Fruit fly (Drosophila melanogaster) whole organism, adult: ENCODE data around the gene Phlpp.

Experiments
- CG33017 ChIP-seq: fragments of 200-800 bp; sonication (Bioruptor generic); optimal IDR thresholded peaks from 2 replicates; lab custom pipeline; 2018; ENCODE audit warnings: missing biosample characterization, mild to moderate bottlenecking, missing genetic modification characterization, moderate library complexity
- CG7045 ChIP-seq: fragments of 200-800 bp; sonication (Bioruptor generic); optimal IDR thresholded peaks from 2 replicates; lab custom pipeline; 2017; ENCODE audit warnings: missing biosample characterization, mild to moderate bottlenecking, missing genetic modification characterization
- bab1 ChIP-seq: fragments of 200-800 bp; sonication (Bioruptor generic); optimal IDR thresholded peaks from 3 replicates; lab custom pipeline; 2019; ENCODE audit warnings: missing biosample characterization, mild to moderate bottlenecking, missing genetic modification characterization, moderate library complexity
- toe ChIP-seq: fragments of 200-800 bp; sonication (Bioruptor generic); optimal IDR thresholded peaks from 2 replicates; lab custom pipeline; 2016; ENCODE audit warnings: missing biosample characterization, missing genetic modification characterization

DNA sequence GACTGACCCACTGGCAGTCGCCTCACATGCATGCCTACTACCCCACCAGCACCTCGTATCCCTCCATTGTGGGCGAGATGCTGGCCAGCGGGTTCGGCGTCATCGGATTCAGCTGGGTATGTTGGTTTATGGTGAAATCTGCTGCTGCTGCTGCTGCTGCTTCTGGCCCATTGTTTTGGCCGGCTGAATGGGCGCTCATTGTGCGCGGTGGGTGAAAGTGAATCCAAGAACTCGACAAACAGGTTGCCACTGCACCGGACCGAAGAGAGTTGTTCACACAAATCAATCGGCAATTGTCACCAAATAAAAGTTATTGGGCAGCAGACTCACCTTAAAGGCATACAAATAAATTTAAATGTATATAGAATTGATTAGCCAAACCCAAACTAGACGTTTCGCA, 53.3 kb downstream of the Phlpp start:
- TF ChIP-seq CG7045 (GFP tag; lab: Kevin White, UChicago): no peak
- TF ChIP-seq CG33017 (tag; lab: Kevin White, UChicago): no peak
- no peak for TF ChIP-seq toe (GFP tag; lab: Kevin White, UChicago)
- no peak for TF ChIP-seq bab1 (GFP tag; lab: Kevin White, UChicago)
